Worm (Caenorhabditis elegans) whole organism, early embryonic: ENCODE results near the gene fpn-1.2.

Experiments
- ceh-13 ChIP-seq: fragments of 200-800 bp; sonication (Bioruptor generic); optimal IDR thresholded peaks from 2 replicates; lab custom pipeline; 2018; ENCODE audit warnings: mild to moderate bottlenecking, missing genetic modification characterization, missing compliant biosample characterization
- ceh-36 ChIP-seq: sonication (generic microtip); optimal IDR thresholded peaks from 2 replicates; lab custom pipeline; 2016; ENCODE audit warnings: missing genetic modification characterization, inconsistent platforms, missing compliant biosample characterization

- TF ChIP-seq ceh-36 (tag; lab: Kevin White, UChicago) (no peak), ceh-13 (GFP tag; lab: Kevin White, UChicago) (no peak)
Observed at ce11 chrV:1435106-1435505, 29.4 kb downstream of the fpn-1.2 start.
